Fruit fly (Drosophila melanogaster) whole organism: ENCODE data around the gene Sld5.

Experiments
- pan ChIP-seq: fragments of >200 bp; optimal IDR thresholded peaks from 2 replicates; lab custom pipeline; 2017
- usp ChIP-seq: fragments of >200 bp; optimal IDR thresholded peaks from 2 replicates; lab custom pipeline; 2017; ENCODE audit warnings: missing biosample characterization, missing genetic modification characterization, mixed read lengths

- TF ChIP-seq pan (no peak), usp (GFP tag; lab: Kevin White, UChicago) (no peak)
Observed at dm6 chr3R:26035369-26035656, 21.0 kb downstream of the Sld5 start.
